Worm (Caenorhabditis elegans): ENCODE results near the gene ddx-23.

- TF ChIP-seq ceh-100 (GFP tag; IDR thresholded peaks at IDR 0.05), result no peak
- TF ChIP-seq pha-4 (tag; optimal IDR thresholded peaks at IDR 0.05), result no peak
- TF ChIP-seq atf-7 (tag; optimal IDR thresholded peaks at IDR 0.05), result no peak
- no peak for TF ChIP-seq unc-130 (GFP tag; optimal IDR thresholded peaks at IDR 0.05)
- TF ChIP-seq dpl-1 (GFP tag; optimal IDR thresholded peaks at IDR 0.05), result no peak
- no peak for TF ChIP-seq ama-1 (optimal IDR thresholded peaks at IDR 0.05)
- no peak for TF ChIP-seq ama-1 (GFP tag; optimal IDR thresholded peaks at IDR 0.05)
- no peak for TF ChIP-seq repo-1 (tag; optimal IDR thresholded peaks at IDR 0.05)
- no peak for TF ChIP-seq mcd-1 (GFP tag; IDR thresholded peaks at IDR 0.05)
Observed at ce11 chrIII:5823617-5824016, 29.5 kb downstream of the ddx-23 start, which contains the start of gene R12B2.8.

Measured in whole organism, young adult.